Fruit fly (Drosophila melanogaster): ENCODE measurements around the gene Pen.

DNA sequence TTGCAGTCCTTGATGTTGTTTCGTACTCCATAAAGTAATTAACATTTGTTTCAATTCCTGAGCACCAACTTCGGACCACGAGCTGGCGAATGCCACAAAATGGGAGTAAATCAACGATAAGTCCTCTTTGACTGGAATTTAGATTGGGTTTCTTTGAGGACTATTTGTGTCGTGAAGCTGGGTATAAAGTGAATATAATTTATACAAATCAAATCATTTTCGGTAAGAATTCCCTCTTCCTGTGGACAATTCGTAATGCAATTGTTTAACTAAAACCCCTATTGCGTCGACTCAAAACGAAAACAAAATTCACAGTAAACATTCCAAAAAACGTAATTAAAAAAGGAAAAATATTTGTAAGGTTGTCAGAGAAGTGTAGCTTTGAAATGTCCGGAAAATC lies 30.3 kb upstream of the Pen start, which contains the start of gene CG13127:
- no peak for TF ChIP-seq lola (GFP tag; optimal IDR thresholded peaks at IDR 0.05)
- TF ChIP-seq psq (GFP tag; optimal IDR thresholded peaks at IDR 0.05): no peak
